Fruit fly (Drosophila melanogaster) whole organism, embryonic: ENCODE results near the gene LPCAT.

Source experiments
- Atf3 ChIP-seq: fragments of 200-800 bp; sonication (Bioruptor generic); optimal IDR thresholded peaks from 3 replicates; lab custom pipeline; 2016; ENCODE audit warnings: missing biosample characterization, missing genetic modification characterization
- Bgb ChIP-seq: fragments of 200-800 bp; sonication (Bioruptor generic); IDR thresholded peaks from 2 replicates; pipeline ENCODE4 v1.3.6; 2022; ENCODE audit warnings: missing biosample characterization, missing genetic modification characterization; ENCODE audit not compliant: partially characterized antibody
- Bteb2 ChIP-seq: fragments of 200-800 bp; sonication (Bioruptor generic); optimal IDR thresholded peaks from 2 replicates; lab custom pipeline; 2016; ENCODE audit warnings: missing biosample characterization, missing genetic modification characterization
- CG10654 ChIP-seq: fragments of 200-800 bp; sonication (Bioruptor generic); optimal IDR thresholded peaks from 2 replicates; lab custom pipeline; 2016; ENCODE audit warnings: missing biosample characterization, missing genetic modification characterization
- CG12071 ChIP-seq: fragments of 200-800 bp; sonication (Bioruptor generic); optimal IDR thresholded peaks from 3 replicates; lab custom pipeline; 2018; ENCODE audit warnings: missing biosample characterization, mild to moderate bottlenecking, missing genetic modification characterization
- CG12391 ChIP-seq: fragments of 200-800 bp; sonication (Bioruptor generic); optimal IDR thresholded peaks from 3 replicates; lab custom pipeline; 2018; ENCODE audit warnings: missing biosample characterization, mild to moderate bottlenecking, missing genetic modification characterization, moderate library complexity
- CG14710 ChIP-seq: fragments of 200-800 bp; sonication (Bioruptor generic); optimal IDR thresholded peaks from 3 replicates; lab custom pipeline; 2019; ENCODE audit warnings: missing biosample characterization, mild to moderate bottlenecking, missing genetic modification characterization, moderate library complexity
- CG15479 ChIP-seq: fragments of 200-800 bp; sonication (Bioruptor generic); optimal IDR thresholded peaks from 3 replicates; lab custom pipeline; 2019; ENCODE audit warnings: missing biosample characterization, mild to moderate bottlenecking, missing genetic modification characterization, moderate library complexity
- CG18599 ChIP-seq: fragments of 200-800 bp; sonication (Bioruptor generic); optimal IDR thresholded peaks from 3 replicates; lab custom pipeline; 2017; ENCODE audit warnings: missing biosample characterization, missing genetic modification characterization, mild to moderate bottlenecking, moderate library complexity, missing genetic modification reagents
- CG2116 ChIP-seq: fragments of 200-800 bp; sonication (Bioruptor generic); optimal IDR thresholded peaks from 3 replicates; lab custom pipeline; 2018; ENCODE audit warnings: missing biosample characterization, mild to moderate bottlenecking, missing genetic modification characterization
- CG2120 ChIP-seq: fragments of 200-800 bp; sonication (Bioruptor generic); optimal IDR thresholded peaks from 3 replicates; lab custom pipeline; 2016; ENCODE audit warnings: missing biosample characterization, missing genetic modification characterization
- CG32532 ChIP-seq: fragments of 200-800 bp; sonication (Bioruptor generic); IDR thresholded peaks from 2 replicates; pipeline ENCODE4 v1.3.6; 2022; ENCODE audit warnings: missing biosample characterization, missing genetic modification characterization
- CG32767 ChIP-seq: fragments of 200-800 bp; sonication (Bioruptor generic); IDR thresholded peaks from 2 replicates; pipeline ENCODE4 v1.3.6; 2022; ENCODE audit warnings: missing biosample characterization, missing genetic modification characterization
- CG3281 ChIP-seq: fragments of 200-800 bp; sonication (Bioruptor generic); optimal IDR thresholded peaks from 3 replicates; lab custom pipeline; 2017; ENCODE audit warnings: missing biosample characterization, mild to moderate bottlenecking, missing genetic modification characterization
- CG5953 ChIP-seq: fragments of 200-800 bp; sonication (Bioruptor generic); IDR thresholded peaks from 2 replicates; pipeline ENCODE4 v1.3.6; 2022; ENCODE audit warnings: missing biosample characterization, missing genetic modification characterization
- CG9437 ChIP-seq: fragments of 200-800 bp; sonication (Bioruptor generic); optimal IDR thresholded peaks from 2 replicates; lab custom pipeline; 2018; ENCODE audit warnings: missing biosample characterization, mild to moderate bottlenecking, missing genetic modification characterization
- CG9932 ChIP-seq: fragments of 200-800 bp; sonication (Bioruptor generic); IDR thresholded peaks from 2 replicates; pipeline ENCODE4 v1.3.6; 2022; ENCODE audit warnings: missing biosample characterization, missing genetic modification characterization
- Chrac-16 ChIP-seq: fragments of 200-800 bp; sonication (Bioruptor generic); optimal IDR thresholded peaks from 3 replicates; lab custom pipeline; 2016; ENCODE audit warnings: missing biosample characterization, missing genetic modification characterization
- D19A ChIP-seq: fragments of 200-800 bp; optimal IDR thresholded peaks from 3 replicates; lab custom pipeline; 2019; ENCODE audit warnings: missing biosample characterization, mild to moderate bottlenecking, missing genetic modification characterization, moderate library complexity
- D19B ChIP-seq: fragments of 200-800 bp; sonication (Bioruptor generic); optimal IDR thresholded peaks from 2 replicates; lab custom pipeline; 2017; ENCODE audit warnings: missing biosample characterization, mild to moderate bottlenecking, missing genetic modification characterization
- Drgx ChIP-seq: fragments of 200-800 bp; sonication (Bioruptor generic); IDR thresholded peaks from 2 replicates; pipeline ENCODE4 v1.3.6; 2022; ENCODE audit warnings: missing biosample characterization, missing genetic modification characterization
- HLHmδ ChIP-seq: fragments of 200-800 bp; sonication (Bioruptor generic); optimal IDR thresholded peaks from 2 replicates; lab custom pipeline; 2018; ENCODE audit warnings: missing biosample characterization, mild to moderate bottlenecking, missing genetic modification characterization, moderate library complexity
- Hand ChIP-seq: fragments of 200-800 bp; sonication (Bioruptor generic); optimal IDR thresholded peaks from 2 replicates; lab custom pipeline; 2017; ENCODE audit warnings: mild to moderate bottlenecking, missing biosample characterization, missing genetic modification reagents, missing genetic modification characterization
- Jarid2 ChIP-seq: fragments of 200-800 bp; sonication (Bioruptor generic); optimal IDR thresholded peaks from 3 replicates; lab custom pipeline; 2017; ENCODE audit warnings: mild to moderate bottlenecking, missing biosample characterization, missing genetic modification reagents, missing genetic modification characterization
- Sox102F ChIP-seq: fragments of 200-800 bp; sonication (Bioruptor generic); optimal IDR thresholded peaks from 2 replicates; lab custom pipeline; 2018; ENCODE audit warnings: missing biosample characterization, mild to moderate bottlenecking, missing genetic modification characterization, moderate library complexity
- Vsx1 ChIP-seq: fragments of 200-800 bp; sonication (Bioruptor generic); optimal IDR thresholded peaks from 2 replicates; lab custom pipeline; 2017; ENCODE audit warnings: missing biosample characterization, mild to moderate bottlenecking, missing genetic modification characterization, missing genetic modification reagents
- YL-1 ChIP-seq: fragments of 200-800 bp; sonication (Bioruptor generic); optimal IDR thresholded peaks from 3 replicates; lab custom pipeline; 2017; ENCODE audit warnings: missing biosample characterization, mild to moderate bottlenecking, missing genetic modification characterization
- al ChIP-seq: fragments of 200-800 bp; sonication (Bioruptor generic); IDR thresholded peaks from 2 replicates; pipeline ENCODE4 v1.3.6; 2022; ENCODE audit warnings: missing biosample characterization, missing genetic modification characterization
- ara ChIP-seq: fragments of 200-800 bp; sonication (Bioruptor generic); IDR thresholded peaks from 2 replicates; pipeline ENCODE4 v1.3.6; 2022; ENCODE audit warnings: missing biosample characterization, missing genetic modification characterization
- ato ChIP-seq: fragments of 200-800 bp; sonication (Bioruptor generic); IDR thresholded peaks from 2 replicates; pipeline ENCODE4 v1.3.6; 2022; ENCODE audit warnings: missing biosample characterization, missing genetic modification characterization; ENCODE audit not compliant: partially characterized antibody
- bcd ChIP-seq: fragments of 200-800 bp; sonication (Bioruptor generic); optimal IDR thresholded peaks from 2 replicates; lab custom pipeline; 2017; ENCODE audit warnings: missing biosample characterization, mild to moderate bottlenecking, missing genetic modification characterization
- cg ChIP-seq: fragments of 200-800 bp; sonication (Bioruptor generic); optimal IDR thresholded peaks from 3 replicates; lab custom pipeline; 2019; ENCODE audit warnings: missing biosample characterization, mild to moderate bottlenecking, missing genetic modification characterization, moderate library complexity
- ci ChIP-seq: fragments of 200-800 bp; sonication (Bioruptor generic); IDR thresholded peaks from 3 replicates; pipeline ENCODE4 v1.3.6; 2022; ENCODE audit warnings: missing biosample characterization, missing genetic modification characterization
- croc ChIP-seq: fragments of 200-800 bp; sonication (Bioruptor generic); conservative IDR thresholded peaks from 3 replicates; pipeline ENCODE4 v1.3.6; 2022; ENCODE audit warnings: missing biosample characterization, missing genetic modification characterization
- crol ChIP-seq: fragments of 200-800 bp; sonication (Bioruptor generic); IDR thresholded peaks from 2 replicates; pipeline ENCODE4 v1.3.6; 2022; ENCODE audit warnings: missing biosample characterization, missing genetic modification characterization
- dati ChIP-seq: fragments of 200-800 bp; sonication (Bioruptor generic); IDR thresholded peaks from 2 replicates; pipeline ENCODE4 v1.3.6; 2022; ENCODE audit warnings: missing biosample characterization, missing genetic modification characterization
- fd102C ChIP-seq: fragments of 200-800 bp; sonication (Bioruptor generic); optimal IDR thresholded peaks from 2 replicates; lab custom pipeline; 2018; ENCODE audit warnings: missing biosample characterization, mild to moderate bottlenecking, missing genetic modification characterization, moderate library complexity
- grau ChIP-seq: fragments of 200-800 bp; optimal IDR thresholded peaks from 3 replicates; lab custom pipeline; 2019; ENCODE audit warnings: missing biosample characterization, mild to moderate bottlenecking, missing genetic modification characterization, moderate library complexity
- gt ChIP-seq: fragments of 200-800 bp; sonication (Bioruptor generic); IDR thresholded peaks from 2 replicates; pipeline ENCODE4 v1.3.6; 2022; ENCODE audit warnings: missing biosample characterization, missing genetic modification characterization
- jigr1 ChIP-seq: fragments of 200-800 bp; sonication (Bioruptor generic); IDR thresholded peaks from 3 replicates; pipeline ENCODE4 v1.3.6; 2022; ENCODE audit warnings: missing biosample characterization, missing genetic modification characterization
- jing ChIP-seq: fragments of 200-800 bp; sonication (Bioruptor generic); optimal IDR thresholded peaks from 2 replicates; lab custom pipeline; 2018; ENCODE audit warnings: missing biosample characterization, mild to moderate bottlenecking, missing genetic modification characterization
- nau ChIP-seq: fragments of 200-800 bp; sonication (Bioruptor generic); optimal IDR thresholded peaks from 3 replicates; lab custom pipeline; 2017; ENCODE audit warnings: missing biosample characterization, mild to moderate bottlenecking, missing genetic modification characterization, missing genetic modification reagents
- row ChIP-seq: fragments of 200-800 bp; sonication (Bioruptor generic); IDR thresholded peaks from 3 replicates; pipeline ENCODE4 v1.3.6; 2022; ENCODE audit warnings: missing biosample characterization, missing genetic modification characterization
- run ChIP-seq: fragments of 200-800 bp; sonication (Bioruptor generic); optimal IDR thresholded peaks from 3 replicates; lab custom pipeline; 2018; ENCODE audit warnings: missing biosample characterization, mild to moderate bottlenecking, missing genetic modification characterization
- sim ChIP-seq: fragments of 200-800 bp; sonication (Bioruptor generic); IDR thresholded peaks from 2 replicates; pipeline ENCODE4 v1.3.6; 2022; ENCODE audit warnings: missing biosample characterization, missing genetic modification characterization
- sisA ChIP-seq: fragments of 200-800 bp; sonication (Bioruptor generic); IDR thresholded peaks from 2 replicates; pipeline ENCODE4 v1.3.6; 2022; ENCODE audit warnings: missing biosample characterization, missing genetic modification characterization
- ssp ChIP-seq: fragments of 200-800 bp; sonication (Bioruptor generic); IDR thresholded peaks from 2 replicates; pipeline ENCODE4 v1.3.6; 2022; ENCODE audit warnings: missing biosample characterization, missing genetic modification characterization
- toy ChIP-seq: fragments of 200-800 bp; sonication (Bioruptor generic); IDR thresholded peaks from 2 replicates; pipeline ENCODE4 v1.3.6; 2022; ENCODE audit warnings: missing biosample characterization, missing genetic modification characterization
- vvl ChIP-seq: fragments of 200-800 bp; sonication (Bioruptor generic); IDR thresholded peaks from 2 replicates; pipeline ENCODE4 v1.3.6; 2022; ENCODE audit warnings: missing biosample characterization, missing genetic modification characterization

LPCAT gene

DNA sequence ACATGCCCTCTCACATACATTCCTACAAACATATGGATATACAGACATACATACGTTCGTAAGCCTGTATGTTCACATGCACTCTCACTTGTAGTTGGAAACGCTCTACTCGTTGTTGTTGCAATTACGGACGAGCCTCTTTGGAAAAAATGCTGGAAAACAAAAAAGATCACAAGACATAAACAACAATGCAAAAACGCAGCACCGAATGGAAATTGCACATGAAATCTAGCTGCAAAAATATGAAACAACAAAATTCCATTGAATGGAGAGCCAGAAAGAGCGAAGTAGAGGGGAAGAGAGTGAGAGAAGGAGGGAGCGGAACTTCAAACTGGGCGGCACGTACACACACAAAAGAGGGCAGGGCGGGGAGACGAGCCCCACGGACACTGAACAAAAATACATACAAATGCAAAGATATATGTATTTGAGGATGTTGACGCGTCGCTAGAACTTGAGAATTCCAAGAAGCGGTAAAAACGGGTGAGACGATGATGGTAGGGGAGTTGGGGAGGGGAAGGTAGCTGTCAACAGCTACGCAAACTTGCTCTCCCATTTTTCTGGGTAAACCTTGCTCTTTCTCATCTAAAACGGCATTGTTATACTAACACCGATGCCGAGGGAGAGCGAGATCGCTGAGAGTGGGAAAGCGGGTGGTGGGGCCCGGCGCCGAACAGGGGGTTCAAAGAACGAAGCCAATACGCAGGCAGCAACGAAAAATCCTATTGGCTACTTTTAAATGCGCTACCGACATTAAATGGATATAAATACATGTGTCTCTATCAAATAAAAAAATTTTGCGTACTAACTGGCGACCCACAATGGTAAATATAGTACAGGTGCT, 4.5 kb upstream of the LPCAT start (continued):
- TF ChIP-seq CG5953 (GFP tag; lab: Robert Waterston, UW): no peak
- TF ChIP-seq row (GFP tag; lab: Robert Waterston, UW): peak; percentile 90
- TF ChIP-seq gt (GFP tag; lab: Robert Waterston, UW): no peak
- TF ChIP-seq CG9932 (GFP tag; lab: Robert Waterston, UW): peak; percentile 43; the same call in 1 of the 2 replicates
- no peak for TF ChIP-seq CG10654 (GFP tag; lab: Kevin White, UChicago)
- TF ChIP-seq ara (GFP tag; lab: Robert Waterston, UW): no peak
- TF ChIP-seq CG9437: no peak
- TF ChIP-seq sim: no peak
- peak; percentile 2 for TF ChIP-seq CG12071 (GFP tag; lab: Kevin White, UChicago)
- TF ChIP-seq vvl (GFP tag; lab: Robert Waterston, UW): 0 out of 2 replicates have a peak, but pooled peaks have one; percentile 17
- no peak for TF ChIP-seq Bteb2 (GFP tag; lab: Kevin White, UChicago)
- TF ChIP-seq Bgb (GFP tag; lab: Robert Waterston, UW): peak; percentile 48; the same call in 1 of the 2 replicates
- no peak for TF ChIP-seq dati
- no peak for TF ChIP-seq nau (GFP tag; lab: Kevin White, UChicago)
- TF ChIP-seq D19B (GFP tag; lab: Kevin White, UChicago): peak; percentile 40
- TF ChIP-seq ssp (GFP tag; lab: Robert Waterston, UW): 0 out of 2 replicates have a peak, but pooled peaks have one; percentile 19
- peak; percentile 99 for TF ChIP-seq crol
- TF ChIP-seq fd102C (GFP tag; lab: Kevin White, UChicago): no peak
- TF ChIP-seq Hand (GFP tag; lab: Kevin White, UChicago): peak; percentile 12
- no peak for TF ChIP-seq CG2120 (GFP tag; lab: Kevin White, UChicago)
- peak; percentile 97 for TF ChIP-seq D19A (tag; lab: Kevin White, UChicago)
- TF ChIP-seq al (GFP tag; lab: Robert Waterston, UW): 0 out of 2 replicates have a peak, but pooled peaks have one; percentile 11
- TF ChIP-seq run (tag; lab: Kevin White, UChicago): no peak
- TF ChIP-seq CG15479 (GFP tag; lab: Kevin White, UChicago): no peak
- peak; percentile 48 for TF ChIP-seq bcd (GFP tag; lab: Kevin White, UChicago)
- TF ChIP-seq ato (GFP tag; lab: Robert Waterston, UW): no peak
- peak; percentile 55 for TF ChIP-seq CG32532 (GFP tag; lab: Robert Waterston, UW)
- TF ChIP-seq jigr1 (GFP tag; lab: Robert Waterston, UW): 0 out of 3 replicates have a peak, but pooled peaks have one; percentile 25
- TF ChIP-seq Vsx1: peak; percentile 15
- TF ChIP-seq YL-1: no peak
- TF ChIP-seq CG2116 (GFP tag; lab: Kevin White, UChicago): no peak
- TF ChIP-seq Sox102F (GFP tag; lab: Kevin White, UChicago): peak; percentile 36
- no peak for TF ChIP-seq CG14710 (tag; lab: Kevin White, UChicago)
- TF ChIP-seq CG32767: peak; percentile 46; the same call in 1 of the 2 replicates
- TF ChIP-seq croc (GFP tag; lab: Robert Waterston, UW): peak; percentile 22; the same call in 1 of the 3 replicates
- no peak for TF ChIP-seq toy
- TF ChIP-seq Drgx (GFP tag; lab: Robert Waterston, UW): peak; percentile 51
- no peak for TF ChIP-seq Chrac-16 (GFP tag; lab: Kevin White, UChicago)
- no peak for TF ChIP-seq Atf3
- TF ChIP-seq grau (tag; lab: Kevin White, UChicago): peak; percentile 44
- TF ChIP-seq cg (GFP tag; lab: Kevin White, UChicago): peak; percentile 83
- TF ChIP-seq HLHmδ (GFP tag; lab: Kevin White, UChicago): peak; percentile 1
- TF ChIP-seq CG3281 (GFP tag; lab: Kevin White, UChicago): peak; percentile 33
- no peak for TF ChIP-seq Jarid2 (GFP tag; lab: Kevin White, UChicago)
- TF ChIP-seq CG18599: peak; percentile 48
- no peak; the same call in none of the 3 replicates for TF ChIP-seq ci (GFP tag; lab: Robert Waterston, UW)
- no peak for TF ChIP-seq jing (GFP tag; lab: Kevin White, UChicago)
- TF ChIP-seq sisA: peak; percentile 51
- TF ChIP-seq CG12391 (tag; lab: Kevin White, UChicago): no peak
